Worm (Caenorhabditis elegans) whole organism, late embryonic: ENCODE data around the gene R13H9.6.
A peak's percentile ranks its signal among the peaks of the same experiment; 100 is the strongest.

Experiments used
- K09A11.1 ChIP-seq: sonication (generic microtip); optimal IDR thresholded peaks from 2 replicates; lab custom pipeline; 2017; ENCODE audit warnings: antibody characterized with exemption, mild to moderate bottlenecking, missing genetic modification characterization, missing compliant biosample characterization; ENCODE audit not compliant: insufficient read depth
- ahr-1 ChIP-seq: sonication (generic microtip); optimal IDR thresholded peaks from 2 replicates; lab custom pipeline; 2016; ENCODE audit warnings: missing genetic modification characterization, missing compliant biosample characterization
- ama-1 ChIP-seq: fragments of 150-350 bp; optimal IDR thresholded peaks from 2 replicates; lab custom pipeline; 2014
- ceh-18 ChIP-seq: sonication (generic microtip); optimal IDR thresholded peaks from 2 replicates; lab custom pipeline; 2016; ENCODE audit warnings: missing genetic modification characterization, missing compliant biosample characterization
- ceh-45 ChIP-seq: fragments of 200-800 bp; sonication (Bioruptor generic); IDR thresholded peaks from 2 replicates; pipeline ENCODE4 v1.3.6; 2022; ENCODE audit warnings: missing genetic modification reagents, missing genetic modification characterization, missing compliant biosample characterization
- dve-1 ChIP-seq: sonication (generic microtip); optimal IDR thresholded peaks from 2 replicates; lab custom pipeline; 2017; ENCODE audit warnings: antibody characterized with exemption, mild to moderate bottlenecking, missing genetic modification characterization, missing compliant biosample characterization
- eyg-1 ChIP-seq: sonication (generic microtip); optimal IDR thresholded peaks from 2 replicates; lab custom pipeline; 2016; ENCODE audit warnings: missing genotype, missing genetic modification characterization, missing compliant biosample characterization
- fkh-10 ChIP-seq: fragments of 150-350 bp; optimal IDR thresholded peaks from 2 replicates; lab custom pipeline; 2014; ENCODE audit warnings: missing biosample characterization, missing genetic modification reagents, missing genetic modification characterization
- rnt-1 ChIP-seq: sonication (generic microtip); optimal IDR thresholded peaks from 2 replicates; lab custom pipeline; 2016; ENCODE audit warnings: missing genetic modification characterization, missing compliant biosample characterization
- sox-2 ChIP-seq: fragments of 200-800 bp; sonication (Bioruptor generic); IDR thresholded peaks from 2 replicates; pipeline ENCODE4 v1.3.6; 2022; ENCODE audit warnings: missing genetic modification reagents, missing genetic modification characterization, missing compliant biosample characterization

DNA sequence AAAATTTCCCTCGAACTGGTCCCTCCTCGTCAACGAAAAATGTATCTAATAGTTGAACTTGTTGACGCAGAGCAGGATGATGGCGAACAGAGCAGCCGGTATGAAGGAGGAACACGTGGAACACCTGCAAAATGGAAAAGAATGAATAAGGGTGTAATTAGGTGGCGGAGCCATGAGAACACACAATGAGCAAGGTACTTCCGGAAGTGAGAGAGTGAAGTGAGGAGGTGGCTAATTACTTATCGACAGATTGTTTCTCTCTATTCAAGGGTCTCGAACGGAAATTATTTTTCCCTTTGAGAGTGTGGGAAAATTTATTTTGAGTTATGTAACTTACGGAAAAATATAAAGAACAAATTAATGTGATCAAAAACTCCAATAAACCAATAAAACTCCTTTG is 25.0 kb upstream of the R13H9.6 start:
- TF ChIP-seq K09A11.1, result no peak
- no peak for TF ChIP-seq ama-1
- TF ChIP-seq dve-1 (tag; lab: Kevin White, UChicago), result no peak
- no peak for TF ChIP-seq ahr-1
- TF ChIP-seq rnt-1, result no peak
- no peak for TF ChIP-seq fkh-10
- TF ChIP-seq sox-2 (GFP tag; lab: Robert Waterston, UW), result 0 out of 2 replicates have a peak, but pooled peaks have one; percentile 10
- TF ChIP-seq ceh-45 (GFP tag; lab: Robert Waterston, UW), result no peak
- TF ChIP-seq ceh-18, result no peak
- TF ChIP-seq eyg-1 (tag; lab: Kevin White, UChicago), result no peak
